Worm (Caenorhabditis elegans) whole organism, L4 larva: ENCODE measurements around the gene zig-2.

Experiments
- D1046.2 ChIP-seq: fragments of 200-800 bp; sonication (Bioruptor generic); IDR thresholded peaks from 2 replicates; pipeline ENCODE4 v1.3.6; 2022; ENCODE audit warnings: missing genetic modification characterization, missing compliant biosample characterization
- F44E2.7 ChIP-seq: fragments of 200-800 bp; sonication (Bioruptor generic); IDR thresholded peaks from 2 replicates; pipeline ENCODE4 v2.1.2; 2022; ENCODE audit warnings: missing genetic modification characterization, missing compliant biosample characterization
- R02D3.7 ChIP-seq: fragments of 150-350 bp; sonication (generic microtip); optimal IDR thresholded peaks from 3 replicates; lab custom pipeline; 2014; ENCODE audit warnings: missing biosample characterization, missing genetic modification characterization
- T20F7.1 ChIP-seq: fragments of 200-800 bp; sonication (Bioruptor generic); optimal IDR thresholded peaks from 2 replicates; lab custom pipeline; 2018; ENCODE audit warnings: mild to moderate bottlenecking, missing genetic modification characterization, missing compliant biosample characterization
- Y48G9A.11 ChIP-seq: fragments of 200-800 bp; sonication (Bioruptor generic); IDR thresholded peaks from 2 replicates; pipeline ENCODE4 v1.3.6; 2022; ENCODE audit warnings: missing genetic modification reagents, missing genetic modification characterization, missing compliant biosample characterization
- Y5F2A.4 ChIP-seq: fragments of 200-800 bp; sonication (Bioruptor generic); optimal IDR thresholded peaks from 2 replicates; lab custom pipeline; 2018; ENCODE audit warnings: mild to moderate bottlenecking, missing genetic modification characterization, missing compliant biosample characterization
- Y75B8A.6 ChIP-seq: fragments of 200-800 bp; sonication (Bioruptor generic); IDR thresholded peaks from 2 replicates; pipeline ENCODE4 v1.3.6; 2022; ENCODE audit warnings: missing genetic modification reagents, missing genetic modification characterization, missing compliant biosample characterization
- ZK337.2 ChIP-seq: fragments of 200-800 bp; sonication (Bioruptor generic); IDR thresholded peaks from 2 replicates; pipeline ENCODE4 v1.3.6; 2022; ENCODE audit warnings: missing genetic modification reagents, missing genetic modification characterization, missing compliant biosample characterization
- aha-1 ChIP-seq: fragments of 150-350 bp; peaks from one replicate; lab custom pipeline; 2014; ENCODE audit warnings: missing biosample characterization, missing genetic modification characterization
- arid-1 ChIP-seq: fragments of 200-800 bp; sonication (Bioruptor generic); conservative IDR thresholded peaks from 2 replicates; pipeline ENCODE4 v1.3.6; 2022; ENCODE audit warnings: missing genetic modification reagents, missing genetic modification characterization, missing compliant biosample characterization
- attf-4 ChIP-seq: sonication (generic microtip); optimal IDR thresholded peaks from 3 replicates; lab custom pipeline; 2017; ENCODE audit warnings: missing biosample characterization, missing genetic modification characterization
- ceh-20 ChIP-seq: fragments of 200-800 bp; sonication (Bioruptor generic); IDR thresholded peaks from 2 replicates; pipeline ENCODE4 v1.3.6; 2022; ENCODE audit warnings: missing genetic modification reagents, missing genetic modification characterization, missing compliant biosample characterization
- ceh-32 ChIP-seq: sonication (generic microtip); optimal IDR thresholded peaks from 2 replicates; lab custom pipeline; 2016; ENCODE audit warnings: mild to moderate bottlenecking, missing genetic modification characterization, missing compliant biosample characterization; ENCODE audit not compliant: poor library complexity
- ceh-62 ChIP-seq: sonication (generic microtip); optimal IDR thresholded peaks from 2 replicates; lab custom pipeline; 2017; ENCODE audit warnings: missing biosample characterization, missing genetic modification characterization
- ces-1 ChIP-seq: fragments of 150-350 bp; sonication (generic microtip); optimal IDR thresholded peaks from 4 replicates; lab custom pipeline; 2014; ENCODE audit warnings: missing biosample characterization, missing genetic modification reagents, missing genetic modification characterization
- cey-2 ChIP-seq: sonication (generic microtip); optimal IDR thresholded peaks from 3 replicates; lab custom pipeline; 2017; ENCODE audit warnings: missing genetic modification characterization, mild to moderate bottlenecking, missing compliant biosample characterization, antibody characterized with exemption, borderline replicate concordance; ENCODE audit not compliant: insufficient read depth
- daf-16 ChIP-seq, 3 experiments: sonication (generic microtip); optimal IDR thresholded peaks; 2 replicates each; lab custom pipeline; 2016 to 2017; ENCODE audit warnings: missing genetic modification characterization in 3 of 3, missing genetic modification reagents in 3 of 3, mild to moderate bottlenecking in 2 of 3, missing compliant biosample characterization in 2 of 3, missing biosample characterization in 1 of 3, moderate library complexity in 1 of 3
- daf-8 ChIP-seq: fragments of 200-800 bp; sonication (Bioruptor generic); IDR thresholded peaks from 2 replicates; pipeline ENCODE4 v1.3.6; 2022; ENCODE audit warnings: missing genetic modification characterization, missing compliant biosample characterization
- gei-8 ChIP-seq: fragments of 200-800 bp; sonication (Bioruptor generic); optimal IDR thresholded peaks from 2 replicates; lab custom pipeline; 2018; ENCODE audit warnings: mild to moderate bottlenecking, missing genetic modification characterization, missing compliant biosample characterization
- hif-1 ChIP-seq, 2 experiments: sonication (generic microtip); optimal IDR thresholded peaks; 2 replicates each; lab custom pipeline; 2016 to 2017; ENCODE audit warnings: missing compliant biosample characterization in 2 of 2, missing genetic modification characterization in 2 of 2, missing genetic modification reagents in 2 of 2, missing genotype in 2 of 2, mild to moderate bottlenecking in 1 of 2
- hmg-1.1 ChIP-seq: fragments of 200-800 bp; sonication (Bioruptor generic); IDR thresholded peaks from 2 replicates; pipeline ENCODE4 v1.3.6; 2022; ENCODE audit warnings: missing genetic modification reagents, missing genetic modification characterization, missing compliant biosample characterization
- lin-1 ChIP-seq: fragments of 200-800 bp; sonication (Bioruptor generic); IDR thresholded peaks from 2 replicates; pipeline ENCODE4 v1.3.6; 2022; ENCODE audit warnings: missing genetic modification reagents, missing genetic modification characterization, missing compliant biosample characterization
- lin-15B ChIP-seq: fragments of 150-350 bp; sonication (generic microtip); optimal IDR thresholded peaks from 3 replicates; lab custom pipeline; 2014; ENCODE audit warnings: missing biosample characterization, missing genetic modification characterization
- lir-3 ChIP-seq: sonication (generic microtip); optimal IDR thresholded peaks from 2 replicates; lab custom pipeline; 2016; ENCODE audit warnings: mild to moderate bottlenecking, missing genetic modification characterization, missing compliant biosample characterization
- madf-5 ChIP-seq, 2 experiments: fragments of 200-800 bp; sonication (Bioruptor generic); IDR thresholded peaks; 2 replicates each; pipeline ENCODE4 v1.3.6; 2022; ENCODE audit warnings: missing compliant biosample characterization in 2 of 2, missing genetic modification characterization in 2 of 2
- madf-9 ChIP-seq: fragments of 200-800 bp; sonication (Bioruptor generic); conservative IDR thresholded peaks from 2 replicates; pipeline ENCODE4 v1.3.6; 2022; ENCODE audit warnings: missing genetic modification reagents, missing genetic modification characterization, missing compliant biosample characterization
- mxl-2 ChIP-seq: fragments of 200-800 bp; sonication (Bioruptor generic); conservative IDR thresholded peaks from 2 replicates; pipeline ENCODE4 v1.3.6; 2022; ENCODE audit warnings: missing genetic modification reagents, missing genetic modification characterization, missing compliant biosample characterization
- mxl-3 ChIP-seq: fragments of 200-800 bp; sonication (Bioruptor generic); optimal IDR thresholded peaks from 2 replicates; lab custom pipeline; 2018; ENCODE audit warnings: mild to moderate bottlenecking, missing genetic modification characterization, missing compliant biosample characterization
- nhr-10 ChIP-seq: fragments of 150-350 bp; optimal IDR thresholded peaks from 2 replicates; lab custom pipeline; 2014; ENCODE audit warnings: missing biosample characterization, missing genetic modification characterization
- nhr-11 ChIP-seq: fragments of 150-350 bp; optimal IDR thresholded peaks from 2 replicates; lab custom pipeline; 2014; ENCODE audit warnings: missing biosample characterization, missing genetic modification characterization
- nhr-237 ChIP-seq: sonication (generic microtip); optimal IDR thresholded peaks from 2 replicates; lab custom pipeline; 2017; ENCODE audit warnings: missing biosample characterization, missing genetic modification characterization
- nhr-25 ChIP-seq: sonication (generic microtip); optimal IDR thresholded peaks from 2 replicates; lab custom pipeline; 2017; ENCODE audit warnings: missing genetic modification characterization, mild to moderate bottlenecking, missing compliant biosample characterization, antibody characterized with exemption, moderate library complexity, borderline replicate concordance; ENCODE audit not compliant: insufficient read depth
- nhr-28 ChIP-seq: fragments of 150-350 bp; optimal IDR thresholded peaks from 2 replicates; lab custom pipeline; 2014; ENCODE audit warnings: missing biosample characterization, missing genetic modification characterization
- nhr-41 ChIP-seq: fragments of 200-800 bp; sonication (Bioruptor generic); IDR thresholded peaks from 2 replicates; pipeline ENCODE4 v1.3.6; 2022; ENCODE audit warnings: missing genetic modification reagents, missing genetic modification characterization, missing compliant biosample characterization
- nhr-42 ChIP-seq: fragments of 200-800 bp; sonication (Bioruptor generic); IDR thresholded peaks from 2 replicates; pipeline ENCODE4 v1.3.6; 2022; ENCODE audit warnings: missing genetic modification characterization, missing compliant biosample characterization
- nhr-48 ChIP-seq: sonication (generic microtip); optimal IDR thresholded peaks from 2 replicates; lab custom pipeline; 2016; ENCODE audit warnings: mild to moderate bottlenecking, missing genetic modification characterization, missing compliant biosample characterization
- pha-4 ChIP-seq, 2 experiments: fragments of 150-350 bp in 1 of 2; fragments of 200-800 bp in 1 of 2; sonication (Bioruptor generic) in 1 of 2; IDR thresholded peaks in 1 of 2; optimal IDR thresholded peaks in 1 of 2; 2 replicates each; pipeline versions ENCODE4 v1.3.6 to Lab custom; 2014 to 2022; ENCODE audit warnings: missing genetic modification characterization in 2 of 2, missing genetic modification reagents in 2 of 2, missing biosample characterization in 1 of 2, missing compliant biosample characterization in 1 of 2
- php-3 ChIP-seq: fragments of 200-800 bp; sonication (Bioruptor generic); IDR thresholded peaks from 2 replicates; pipeline ENCODE4 v1.3.6; 2022; ENCODE audit warnings: missing genetic modification reagents, missing genetic modification characterization, missing compliant biosample characterization
- pqm-1 ChIP-seq: sonication (generic microtip); optimal IDR thresholded peaks from 2 replicates; lab custom pipeline; 2017; ENCODE audit warnings: missing biosample characterization, missing genetic modification characterization
- sdz-12 ChIP-seq: fragments of 200-800 bp; sonication (Bioruptor generic); optimal IDR thresholded peaks from 2 replicates; lab custom pipeline; 2018; ENCODE audit warnings: mild to moderate bottlenecking, missing genetic modification characterization, missing compliant biosample characterization
- skn-1 ChIP-seq: fragments of 150-350 bp; optimal IDR thresholded peaks from 2 replicates; lab custom pipeline; 2014; ENCODE audit warnings: missing biosample characterization, missing genetic modification characterization
- snpc-4 ChIP-seq: fragments of 150-350 bp; optimal IDR thresholded peaks from 2 replicates; lab custom pipeline; 2014; ENCODE audit warnings: missing biosample characterization, missing genetic modification characterization
- tra-1 ChIP-seq: fragments of 200-800 bp; sonication (Bioruptor generic); IDR thresholded peaks from 2 replicates; pipeline ENCODE4 v1.3.6; 2022; ENCODE audit warnings: missing genetic modification reagents, missing genetic modification characterization, missing compliant biosample characterization
- unc-130 ChIP-seq: sonication (generic microtip); optimal IDR thresholded peaks from 2 replicates; lab custom pipeline; 2016; ENCODE audit warnings: missing genetic modification reagents, missing genetic modification characterization, missing compliant biosample characterization
- unc-39 ChIP-seq: sonication (generic microtip); optimal IDR thresholded peaks from 2 replicates; lab custom pipeline; 2017; ENCODE audit warnings: missing biosample characterization, missing genetic modification characterization
- vab-7 ChIP-seq: fragments of 200-800 bp; sonication (Bioruptor generic); IDR thresholded peaks from 2 replicates; pipeline ENCODE4 v1.3.6; 2022; ENCODE audit warnings: missing genetic modification reagents, missing genetic modification characterization, missing compliant biosample characterization
- zag-1 ChIP-seq: fragments of 150-350 bp; optimal IDR thresholded peaks from 2 replicates; lab custom pipeline; 2014; ENCODE audit warnings: missing biosample characterization, missing genetic modification characterization
- zfp-3 ChIP-seq: fragments of 200-800 bp; sonication (Bioruptor generic); conservative IDR thresholded peaks from 2 replicates; pipeline ENCODE4 v1.3.6; 2022; ENCODE audit warnings: missing genetic modification reagents, missing genetic modification characterization, missing compliant biosample characterization
- ztf-11 ChIP-seq: fragments of 150-350 bp; optimal IDR thresholded peaks from 2 replicates; lab custom pipeline; 2014; ENCODE audit warnings: missing biosample characterization, missing genetic modification characterization

Gene zig-2

ce11 chrX:12337846-12338490, 3.3 kb downstream of the zig-2 start, which contains the start of gene srd-44 (continued):
- no peak; the same call in 1 of the 2 replicates for TF ChIP-seq vab-7
- no peak for TF ChIP-seq nhr-25 (tag; lab: Kevin White, UChicago)
- no peak for TF ChIP-seq madf-9 (GFP tag; lab: Robert Waterston, UW)
- 0 out of 2 replicates have a peak, but pooled peaks have one; percentile 47 for TF ChIP-seq nhr-42
- no peak for TF ChIP-seq lir-3 (tag; lab: Kevin White, UChicago)
- no peak for TF ChIP-seq ceh-62 (tag; lab: Kevin White, UChicago)
- no peak for TF ChIP-seq zfp-3
- TF ChIP-seq ceh-20 (GFP tag; lab: Robert Waterston, UW) = no peak
- no peak for TF ChIP-seq tra-1 (GFP tag; lab: Robert Waterston, UW)
- TF ChIP-seq unc-130 (GFP tag; lab: Kevin White, UChicago) = no peak
- no peak; the same call in 1 of the 2 replicates for TF ChIP-seq nhr-41
- no peak for TF ChIP-seq mxl-2 (GFP tag; lab: Robert Waterston, UW)
- no peak for TF ChIP-seq sdz-12 (GFP tag; lab: Kevin White, UChicago)
- no peak for TF ChIP-seq nhr-237 (tag; lab: Kevin White, UChicago)
- TF ChIP-seq madf-5 (GFP tag; IDR thresholded peaks at IDR 0.05; lab: Robert Waterston, UW) = no peak
- no peak for TF ChIP-seq gei-8 (GFP tag; lab: Kevin White, UChicago)
- TF ChIP-seq mxl-3 (GFP tag; lab: Kevin White, UChicago) = no peak
- no peak for TF ChIP-seq lin-1 (GFP tag; lab: Robert Waterston, UW)
- no peak for TF ChIP-seq nhr-28
- TF ChIP-seq nhr-10 (tag; lab: Kevin White, UChicago) = no peak
- TF ChIP-seq hmg-1.1 (GFP tag; lab: Robert Waterston, UW) = no peak
- TF ChIP-seq unc-39 (tag; lab: Kevin White, UChicago) = no peak
- TF ChIP-seq cey-2 = no peak
- peak; percentile 8 to 30 for TF ChIP-seq daf-16 (GFP tag; optimal IDR thresholded peaks at IDR 0.05; lab: Kevin White, UChicago)
- no peak for TF ChIP-seq daf-16 (tag; optimal IDR thresholded peaks at IDR 0.05; lab: Kevin White, UChicago)
- TF ChIP-seq ceh-32 (tag; lab: Kevin White, UChicago) = no peak
- TF ChIP-seq ztf-11 (tag; lab: Kevin White, UChicago) = no peak
- TF ChIP-seq ces-1 (GFP tag; lab: Kevin White, UChicago) = no peak
- no peak for TF ChIP-seq T20F7.1
- no peak for TF ChIP-seq nhr-11 (tag; lab: Kevin White, UChicago)
- peak; percentile 43 for TF ChIP-seq nhr-48
- no peak for TF ChIP-seq D1046.2 (GFP tag; lab: Robert Waterston, UW)
- no peak; the same call in 1 of the 2 replicates for TF ChIP-seq Y48G9A.11 (GFP tag; lab: Robert Waterston, UW)
- TF ChIP-seq Y5F2A.4 (GFP tag; lab: Kevin White, UChicago) = no peak
- no peak for TF ChIP-seq ZK337.2
- TF ChIP-seq php-3 (GFP tag; lab: Robert Waterston, UW) = no peak
- TF ChIP-seq pqm-1 (tag; lab: Kevin White, UChicago) = no peak
- no peak for TF ChIP-seq zag-1 (tag; lab: Kevin White, UChicago)
- TF ChIP-seq F44E2.7 (GFP tag; lab: Robert Waterston, UW) = no peak
- 0 out of 2 replicates have a peak, but pooled peaks have one; percentile 47 for TF ChIP-seq Y75B8A.6 (GFP tag; lab: Robert Waterston, UW)
- TF ChIP-seq R02D3.7 (tag; lab: Kevin White, UChicago) = no peak
- TF ChIP-seq lin-15B (tag; lab: Kevin White, UChicago) = no peak
- no peak for TF ChIP-seq aha-1
- no peak for TF ChIP-seq hif-1 (tag; optimal IDR thresholded peaks at IDR 0.05; lab: Kevin White, UChicago)
- no peak for TF ChIP-seq attf-4 (tag; lab: Kevin White, UChicago)
- TF ChIP-seq pha-4 (GFP tag; IDR thresholded peaks at IDR 0.05; lab: Robert Waterston, UW) = peak; percentile 73; the same call in 1 of the 2 replicates
- TF ChIP-seq pha-4 (tag; optimal IDR thresholded peaks at IDR 0.05; lab: Kevin White, UChicago) = no peak
- no peak for TF ChIP-seq snpc-4 (tag; lab: Kevin White, UChicago)
- TF ChIP-seq daf-8 (GFP tag; lab: Robert Waterston, UW) = no peak
- no peak for TF ChIP-seq arid-1 (GFP tag; lab: Robert Waterston, UW)
- TF ChIP-seq skn-1 (tag; lab: Kevin White, UChicago) = no peak
